Worm (Caenorhabditis elegans): ENCODE data around the gene srh-277.

The srh-277 gene

DNA sequence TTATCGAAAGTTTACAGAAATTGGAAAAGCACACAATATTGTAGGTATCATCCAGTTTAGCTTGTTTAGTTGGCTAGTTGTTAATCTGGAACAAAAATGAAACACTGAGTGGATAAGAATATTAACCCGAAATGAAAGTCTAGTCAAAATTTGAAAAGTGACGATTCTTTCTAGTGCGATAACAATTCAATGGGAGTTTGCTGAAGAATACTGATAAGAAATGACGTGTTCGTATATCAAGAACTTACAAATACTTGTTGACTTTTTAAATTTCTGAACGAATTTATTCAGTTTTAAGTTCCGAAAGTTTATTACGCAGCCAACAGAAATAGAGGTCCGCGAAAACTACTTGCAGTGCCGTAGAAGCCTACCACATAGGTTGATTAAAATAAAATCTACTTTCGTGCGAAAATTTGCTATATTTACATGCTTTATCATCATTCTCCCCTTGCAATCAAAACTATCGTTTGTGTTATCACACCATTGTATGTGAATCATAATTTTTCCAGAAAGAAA is 39.9 kb upstream of the srh-277 start, which contains the start of gene fbxa-88:
fbxa-88 (minus strand) TSS at position 51 of the 516 bp plus-strand sequence.
- no peak for TF ChIP-seq tbx-2 (tag; optimal IDR thresholded peaks at IDR 0.05)
- TF ChIP-seq pros-1 (tag; optimal IDR thresholded peaks at IDR 0.05) = no peak
- no peak for TF ChIP-seq ceh-2 (tag; optimal IDR thresholded peaks at IDR 0.05)
- no peak for TF ChIP-seq K09A11.1 (tag; optimal IDR thresholded peaks at IDR 0.05; ENCODE audit: insufficient read depth)
- no peak for TF ChIP-seq ceh-31 (tag; optimal IDR thresholded peaks at IDR 0.05)
- no peak for TF ChIP-seq C38D4.7 (GFP tag; optimal IDR thresholded peaks at IDR 0.05)
- TF ChIP-seq dve-1 (tag; optimal IDR thresholded peaks at IDR 0.05) = no peak
- TF ChIP-seq fax-1 (tag; optimal IDR thresholded peaks at IDR 0.05) = no peak
- TF ChIP-seq hlh-15 (tag; optimal IDR thresholded peaks at IDR 0.05) = no peak
- no peak for TF ChIP-seq sdc-2 (tag; optimal IDR thresholded peaks at IDR 0.05)
- no peak for TF ChIP-seq odd-2 (tag; optimal IDR thresholded peaks at IDR 0.05)
- no peak for TF ChIP-seq sox-4 (tag; optimal IDR thresholded peaks at IDR 0.05)
- no peak for TF ChIP-seq hlh-13 (GFP tag; optimal IDR thresholded peaks at IDR 0.05)
- no peak for TF ChIP-seq ceh-34 (tag; optimal IDR thresholded peaks at IDR 0.05)
- no peak for TF ChIP-seq che-1 (tag; optimal IDR thresholded peaks at IDR 0.05)
- TF ChIP-seq madf-2 (tag; optimal IDR thresholded peaks at IDR 0.05) = no peak

DNA sequence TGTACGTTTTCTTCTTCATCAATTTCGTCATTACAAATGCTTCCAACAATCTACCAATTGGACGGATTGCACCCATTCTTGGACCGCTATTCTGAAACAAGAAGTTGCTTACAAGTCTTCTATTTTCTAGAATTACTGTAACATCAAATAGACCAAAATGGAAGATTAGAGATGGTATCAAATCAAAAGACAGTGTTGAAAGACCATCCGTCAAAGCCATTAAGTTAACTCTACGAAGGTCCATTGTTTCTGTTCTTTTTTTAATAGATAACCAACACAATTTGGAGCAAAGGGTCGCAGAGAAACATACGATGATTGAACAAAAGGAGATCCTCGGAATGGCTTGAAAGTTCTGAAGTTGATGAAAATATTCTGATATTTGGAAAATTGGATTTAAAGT is 38.0 kb upstream of the srh-277 start:
- TF ChIP-seq ceh-24 (tag; optimal IDR thresholded peaks at IDR 0.05) (no peak), fkh-10 (GFP tag; optimal IDR thresholded peaks at IDR 0.05) (no peak), F13H6.1 (tag; optimal IDR thresholded peaks at IDR 0.05) (no peak), hlh-13 (GFP tag; optimal IDR thresholded peaks at IDR 0.05) (no peak), C08G9.2 (tag; optimal IDR thresholded peaks at IDR 0.05) (no peak)

DNA sequence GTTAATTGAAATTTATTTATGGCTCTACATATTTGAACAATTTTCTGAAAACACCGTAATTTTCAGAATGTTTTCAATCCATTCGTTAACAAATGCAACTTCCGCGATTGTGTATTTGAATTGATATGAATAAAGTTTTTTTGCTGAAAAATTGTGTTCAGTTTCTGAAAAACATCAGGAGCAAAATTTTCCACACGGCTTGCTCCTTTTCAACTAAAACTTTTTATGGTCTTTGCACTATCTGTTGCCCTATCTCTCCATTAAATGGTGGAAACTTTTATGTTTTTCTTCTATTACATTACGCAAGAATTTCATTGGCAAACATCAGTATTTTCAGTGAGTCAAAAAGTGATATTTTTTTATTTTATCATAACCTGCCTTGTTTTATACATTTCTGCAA is 34.2 kb upstream of the srh-277 start, which contains the start of gene F10A3.4:
F10A3.4 (plus strand) TSS at position 301 of the 400 bp plus-strand sequence.
- TF ChIP-seq K09A11.1 (tag; optimal IDR thresholded peaks at IDR 0.05; ENCODE audit: insufficient read depth) (no peak), hlh-30 (tag; optimal IDR thresholded peaks at IDR 0.05; ENCODE audit: insufficient read depth) (no peak), madf-2 (tag; optimal IDR thresholded peaks at IDR 0.05) (no peak), tbx-2 (tag; optimal IDR thresholded peaks at IDR 0.05) (no peak), pha-2 (tag; optimal IDR thresholded peaks at IDR 0.05) (no peak), npax-4 (tag; optimal IDR thresholded peaks at IDR 0.05) (no peak), eyg-1 (tag; optimal IDR thresholded peaks at IDR 0.05) (no peak), ceh-19 (GFP tag; optimal IDR thresholded peaks at IDR 0.05) (no peak)

DNA sequence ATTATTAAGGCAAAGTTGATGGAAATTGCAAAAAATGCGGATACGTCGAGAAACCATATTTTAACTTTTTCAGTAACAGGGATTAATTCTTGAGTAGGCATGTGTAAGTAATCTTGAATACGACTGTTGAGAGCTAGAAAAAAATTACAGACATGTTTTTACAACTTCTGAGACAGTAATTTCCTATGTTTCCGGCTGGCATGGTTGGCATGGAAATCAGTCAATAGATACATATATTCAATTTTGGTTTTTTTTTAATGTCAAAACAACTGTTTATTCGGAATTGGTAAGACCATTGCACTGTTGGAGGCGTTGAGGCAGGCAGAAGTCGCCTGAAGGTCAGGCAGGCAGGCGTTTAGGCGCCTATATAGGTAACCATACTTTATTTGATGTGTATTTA is 29.6 kb upstream of the srh-277 start, which contains the start of gene str-254:
str-254 (minus strand) TSS at position 101 of the 400 bp plus-strand sequence.
- TF ChIP-seq fkh-10 (GFP tag; optimal IDR thresholded peaks at IDR 0.05) = no peak
- TF ChIP-seq zip-5 (tag; optimal IDR thresholded peaks at IDR 0.05) = no peak
- no peak for TF ChIP-seq gmeb-2 (tag; optimal IDR thresholded peaks at IDR 0.05)
- TF ChIP-seq ceh-9 (tag; optimal IDR thresholded peaks at IDR 0.05) = no peak
- TF ChIP-seq sox-2 (GFP tag; IDR thresholded peaks at IDR 0.05) = no peak
- no peak for TF ChIP-seq elt-2 (tag; optimal IDR thresholded peaks at IDR 0.05)
- TF ChIP-seq syd-9 (tag; optimal IDR thresholded peaks at IDR 0.05) = no peak
- no peak for TF ChIP-seq rnt-1 (tag; optimal IDR thresholded peaks at IDR 0.05)
- TF ChIP-seq hlh-13 (GFP tag; optimal IDR thresholded peaks at IDR 0.05) = no peak
- TF ChIP-seq Y22D7AL.16 (tag; optimal IDR thresholded peaks at IDR 0.05) = no peak
- no peak for TF ChIP-seq fax-1 (tag; optimal IDR thresholded peaks at IDR 0.05)
- no peak for TF ChIP-seq ztf-16 (tag; optimal IDR thresholded peaks at IDR 0.05)
- TF ChIP-seq ceh-48 (tag; optimal IDR thresholded peaks at IDR 0.05) = no peak
- no peak for TF ChIP-seq che-1 (tag; optimal IDR thresholded peaks at IDR 0.05)
- TF ChIP-seq ceh-24 (tag; optimal IDR thresholded peaks at IDR 0.05) = no peak
- no peak for TF ChIP-seq ref-2 (tag; optimal IDR thresholded peaks at IDR 0.05)
- no peak for TF ChIP-seq pat-9 (tag; optimal IDR thresholded peaks at IDR 0.05)
- TF ChIP-seq K02D7.2 (tag; optimal IDR thresholded peaks at IDR 0.05) = no peak
